Worm (Caenorhabditis elegans) whole organism, L3 larva: ENCODE data around the gene str-211.

ENCODE experiments used
- daf-12 ChIP-seq: fragments of 150-350 bp; optimal IDR thresholded peaks from 2 replicates; lab custom pipeline; 2014; ENCODE audit warnings: missing biosample characterization, missing genetic modification reagents, missing genetic modification characterization
- nhr-76 ChIP-seq: fragments of 150-350 bp; sonication (generic microtip); optimal IDR thresholded peaks from 5 replicates; lab custom pipeline; 2014; ENCODE audit warnings: missing biosample characterization, missing genetic modification characterization

DNA sequence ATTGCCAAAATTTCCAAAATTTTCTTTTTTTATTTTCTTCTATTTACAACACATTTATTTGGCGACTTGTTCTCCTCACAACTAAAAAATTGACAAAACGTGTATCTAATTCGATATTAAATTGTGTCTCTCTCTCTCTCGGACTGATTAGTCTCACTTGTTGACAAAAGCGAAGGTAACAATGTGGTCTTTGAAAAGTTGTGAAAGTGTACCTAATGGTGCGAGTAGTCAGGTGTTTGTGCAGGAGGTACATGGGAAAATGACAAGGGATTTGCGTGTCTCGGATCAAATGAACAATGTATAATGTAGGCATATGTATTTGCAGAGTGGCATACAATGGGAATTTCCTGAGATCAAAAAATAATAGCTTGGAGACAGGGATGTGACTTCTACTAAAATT is 25.4 kb upstream of the str-211 start:
- TF ChIP-seq nhr-76 (tag; lab: Kevin White, UChicago) (no peak), daf-12 (tag; lab: Kevin White, UChicago) (no peak)
